Worm (Caenorhabditis elegans) whole organism, L2 larva: ENCODE measurements around the gene dhs-19.

Source experiments
- C34F6.9 ChIP-seq: fragments of 150-350 bp; optimal IDR thresholded peaks from 2 replicates; lab custom pipeline; 2014; ENCODE audit warnings: missing biosample characterization, missing genetic modification characterization
- R02D3.7 ChIP-seq: fragments of 150-350 bp; optimal IDR thresholded peaks from 2 replicates; lab custom pipeline; 2014; ENCODE audit warnings: missing biosample characterization, missing genetic modification characterization
- Y55F3AM.14 ChIP-seq: fragments of 200-800 bp; sonication (Bioruptor generic); optimal IDR thresholded peaks from 2 replicates; lab custom pipeline; 2018; ENCODE audit warnings: mild to moderate bottlenecking, missing genetic modification characterization, missing compliant biosample characterization
- ZK546.5 ChIP-seq: sonication (generic microtip); optimal IDR thresholded peaks from 2 replicates; lab custom pipeline; 2017; ENCODE audit warnings: missing biosample characterization, missing genetic modification characterization
- ama-1 ChIP-seq: fragments of 150-350 bp; optimal IDR thresholded peaks from 2 replicates; lab custom pipeline; 2018; ENCODE audit warnings: inconsistent platforms
- ceh-16 ChIP-seq: fragments of 150-350 bp; optimal IDR thresholded peaks from 2 replicates; lab custom pipeline; 2014; ENCODE audit warnings: missing biosample characterization, missing genetic modification characterization
- ceh-82 ChIP-seq: fragments of 150-350 bp; optimal IDR thresholded peaks from 2 replicates; lab custom pipeline; 2014; ENCODE audit warnings: missing biosample characterization, missing genetic modification characterization
- crh-2 ChIP-seq: sonication (generic microtip); optimal IDR thresholded peaks from 2 replicates; lab custom pipeline; 2017; ENCODE audit warnings: missing biosample characterization, missing genetic modification characterization
- egl-27 ChIP-seq: sonication (generic microtip); optimal IDR thresholded peaks from 3 replicates; lab custom pipeline; 2017; ENCODE audit warnings: missing biosample characterization, missing genetic modification reagents, missing genetic modification characterization
- elt-1 ChIP-seq: fragments of 150-350 bp; optimal IDR thresholded peaks from 2 replicates; lab custom pipeline; 2014; ENCODE audit warnings: missing biosample characterization, missing genetic modification characterization
- elt-3 ChIP-seq: sonication (generic microtip); optimal IDR thresholded peaks from 2 replicates; lab custom pipeline; 2017; ENCODE audit warnings: missing biosample characterization, missing genetic modification characterization
- fos-1 ChIP-seq: fragments of 150-350 bp; optimal IDR thresholded peaks from 2 replicates; lab custom pipeline; 2014; ENCODE audit warnings: missing biosample characterization, missing genetic modification characterization
- lin-11 ChIP-seq: fragments of 150-350 bp; sonication (generic microtip); optimal IDR thresholded peaks from 2 replicates; lab custom pipeline; 2014; ENCODE audit warnings: missing biosample characterization, missing genetic modification characterization, inconsistent platforms, mixed read lengths
- lin-13 ChIP-seq: fragments of 150-350 bp; optimal IDR thresholded peaks from 2 replicates; lab custom pipeline; 2014; ENCODE audit warnings: missing biosample characterization, missing genetic modification reagents, missing genetic modification characterization
- lin-39 ChIP-seq: fragments of 150-350 bp; optimal IDR thresholded peaks from 2 replicates; lab custom pipeline; 2014; ENCODE audit warnings: missing biosample characterization, missing genetic modification reagents, missing genetic modification characterization
- mab-5 ChIP-seq: fragments of 150-350 bp; optimal IDR thresholded peaks from 2 replicates; lab custom pipeline; 2014; ENCODE audit warnings: missing biosample characterization, missing genetic modification characterization
- mbf-1 ChIP-seq: sonication (generic microtip); optimal IDR thresholded peaks from 2 replicates; lab custom pipeline; 2017; ENCODE audit warnings: missing biosample characterization, missing genetic modification characterization
- mdl-1 ChIP-seq, 2 experiments: fragments of 150-350 bp in 1 of 2; sonication (generic microtip) in 1 of 2; optimal IDR thresholded peaks; 2 replicates each; lab custom pipeline; 2017; ENCODE audit warnings: missing biosample characterization in 2 of 2, missing genetic modification characterization in 2 of 2
- nhr-10 ChIP-seq: sonication (generic microtip); optimal IDR thresholded peaks from 2 replicates; lab custom pipeline; 2017; ENCODE audit warnings: missing biosample characterization, missing genetic modification characterization
- nhr-129 ChIP-seq: fragments of 150-350 bp; optimal IDR thresholded peaks from 2 replicates; lab custom pipeline; 2014; ENCODE audit warnings: missing biosample characterization, missing genetic modification characterization
- nhr-21 ChIP-seq: fragments of 150-350 bp; optimal IDR thresholded peaks from 2 replicates; lab custom pipeline; 2014; ENCODE audit warnings: missing biosample characterization, missing genetic modification characterization
- nhr-23 ChIP-seq: fragments of 150-350 bp; optimal IDR thresholded peaks from 2 replicates; lab custom pipeline; 2014; ENCODE audit warnings: missing biosample characterization, missing genetic modification reagents, missing genetic modification characterization
- nhr-237 ChIP-seq: fragments of 150-350 bp; optimal IDR thresholded peaks from 2 replicates; lab custom pipeline; 2014; ENCODE audit warnings: missing biosample characterization, missing genetic modification characterization
- nhr-25 ChIP-seq: fragments of 150-350 bp; sonication (generic microtip); optimal IDR thresholded peaks from 3 replicates; lab custom pipeline; 2014; ENCODE audit warnings: missing biosample characterization, missing genetic modification characterization
- nhr-6 ChIP-seq: fragments of 150-350 bp; optimal IDR thresholded peaks from 2 replicates; lab custom pipeline; 2014; ENCODE audit warnings: missing biosample characterization, missing genetic modification characterization
- nhr-77 ChIP-seq: fragments of 150-350 bp; optimal IDR thresholded peaks from 2 replicates; lab custom pipeline; 2014; ENCODE audit warnings: missing biosample characterization, missing genetic modification characterization
- peb-1 ChIP-seq: fragments of 150-350 bp; optimal IDR thresholded peaks from 2 replicates; lab custom pipeline; 2014; ENCODE audit warnings: missing biosample characterization, missing genetic modification characterization
- skn-1 ChIP-seq: sonication (generic microtip); optimal IDR thresholded peaks from 2 replicates; lab custom pipeline; 2017; ENCODE audit warnings: missing biosample characterization, missing genetic modification characterization
- sma-3 ChIP-seq: sonication (generic microtip); optimal IDR thresholded peaks from 2 replicates; lab custom pipeline; 2016; ENCODE audit warnings: missing genetic modification reagents, missing genetic modification characterization, missing compliant biosample characterization
- sma-9 ChIP-seq, 2 experiments: fragments of 150-350 bp in 1 of 2; sonication (generic microtip) in 1 of 2; optimal IDR thresholded peaks; 2 replicates each; lab custom pipeline; 2014 to 2016; ENCODE audit warnings: missing genetic modification characterization in 2 of 2, mild to moderate bottlenecking in 1 of 2, missing biosample characterization in 1 of 2, missing compliant biosample characterization in 1 of 2, missing genetic modification reagents in 1 of 2, moderate library complexity in 1 of 2
- unc-39 ChIP-seq: fragments of 150-350 bp; optimal IDR thresholded peaks from 2 replicates; lab custom pipeline; 2014; ENCODE audit warnings: missing biosample characterization, missing genetic modification characterization
- zag-1 ChIP-seq: fragments of 150-350 bp; optimal IDR thresholded peaks from 2 replicates; lab custom pipeline; 2014; ENCODE audit warnings: missing biosample characterization, missing genetic modification characterization
- ztf-1 ChIP-seq: fragments of 200-800 bp; sonication (Bioruptor generic); conservative IDR thresholded peaks from 2 replicates; pipeline ENCODE4 v1.3.6; 2022; ENCODE audit warnings: missing genetic modification characterization, missing compliant biosample characterization
- ztf-11 ChIP-seq: sonication (generic microtip); optimal IDR thresholded peaks from 2 replicates; lab custom pipeline; 2017; ENCODE audit warnings: missing biosample characterization, missing genetic modification characterization
- ztf-4 ChIP-seq: fragments of 150-350 bp; optimal IDR thresholded peaks from 2 replicates; lab custom pipeline; 2014; ENCODE audit warnings: missing biosample characterization, missing genetic modification characterization

Gene dhs-19

DNA sequence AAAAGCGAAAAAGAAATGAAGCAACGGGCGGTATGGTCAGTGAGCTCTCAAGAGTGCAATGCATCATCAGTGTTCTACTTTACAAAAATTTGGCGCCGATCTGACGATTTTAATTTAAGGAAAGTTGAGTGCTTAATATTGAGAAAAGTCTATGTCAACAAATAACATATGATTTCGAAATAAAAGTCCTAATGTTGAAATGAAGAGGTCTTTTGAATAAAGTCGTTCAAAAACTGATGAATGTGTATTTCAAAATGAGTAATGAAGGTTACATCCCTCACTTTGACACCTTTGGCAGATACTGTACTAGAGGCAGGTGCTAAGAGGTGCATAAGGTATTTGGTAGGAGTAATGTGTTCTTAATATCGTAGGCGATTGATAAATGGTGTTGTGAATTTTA is 7.2 kb upstream of the dhs-19 start:
- TF ChIP-seq ceh-16 (tag; lab: Kevin White, UChicago) (no peak), elt-1 (no peak), fos-1 (tag; lab: Kevin White, UChicago) (no peak), nhr-25 (no peak), mbf-1 (tag; lab: Kevin White, UChicago) (no peak), egl-27 (tag; lab: Kevin White, UChicago) (no peak), ztf-4 (tag; lab: Kevin White, UChicago) (no peak), nhr-237 (tag; lab: Kevin White, UChicago) (no peak), Y55F3AM.14 (GFP tag; lab: Kevin White, UChicago) (no peak), peb-1 (tag; lab: Kevin White, UChicago) (no peak), ZK546.5 (tag; lab: Kevin White, UChicago) (no peak), nhr-129 (no peak), ceh-82 (tag; lab: Kevin White, UChicago) (no peak)

- TF ChIP-seq lin-39 (tag; lab: Kevin White, UChicago) (no peak), ceh-82 (tag; lab: Kevin White, UChicago) (no peak), elt-1 (no peak), skn-1 (tag; lab: Kevin White, UChicago) (no peak), ceh-16 (tag; lab: Kevin White, UChicago) (no peak), Y55F3AM.14 (GFP tag; lab: Kevin White, UChicago) (no peak), nhr-23 (tag; lab: Kevin White, UChicago) (no peak), nhr-10 (tag; lab: Kevin White, UChicago) (no peak), nhr-25 (no peak), nhr-237 (tag; lab: Kevin White, UChicago) (no peak)
Measured at ce11 chrV:11496283-11496682, 6.0 kb upstream of the dhs-19 start, which contains the start of gene htrl-1. Gene htrl-1 (minus strand): TSS chrV:11496383.

DNA sequence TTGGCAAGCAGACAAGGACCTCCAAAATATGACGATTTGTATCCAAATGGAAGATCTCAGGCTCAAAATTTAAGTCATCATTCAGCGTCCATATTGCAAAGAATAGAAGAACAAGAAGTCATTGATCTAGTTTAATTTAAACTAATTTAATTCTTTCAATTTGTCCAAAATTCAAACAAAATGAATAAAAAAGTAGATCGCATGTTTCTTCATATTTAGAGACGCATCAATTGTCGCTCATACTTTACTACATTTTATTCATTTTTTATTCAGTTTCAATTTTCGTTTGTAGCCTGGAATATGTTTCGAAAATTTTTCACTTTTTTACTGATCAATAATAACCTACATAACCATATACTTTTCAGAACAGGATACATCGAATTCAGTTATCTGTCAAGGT is 2.2 kb upstream of the dhs-19 start, which contains the start of gene T11F9.21:
Gene T11F9.21 (plus strand): TSS at position 301 of the 400 bp plus-strand sequence.
- TF ChIP-seq nhr-25: no peak
- no peak for TF ChIP-seq lin-13 (GFP tag; lab: Kevin White, UChicago)
- TF ChIP-seq mbf-1 (tag; lab: Kevin White, UChicago): no peak
- TF ChIP-seq lin-39 (tag; lab: Kevin White, UChicago): no peak
- no peak for TF ChIP-seq sma-9 (GFP tag; optimal IDR thresholded peaks at IDR 0.05; lab: Kevin White, UChicago)
- no peak for TF ChIP-seq sma-9 (tag; optimal IDR thresholded peaks at IDR 0.05; lab: Kevin White, UChicago)
- no peak for TF ChIP-seq elt-1
- TF ChIP-seq nhr-21 (tag; lab: Kevin White, UChicago): no peak
- no peak for TF ChIP-seq unc-39 (tag; lab: Kevin White, UChicago)
- no peak for TF ChIP-seq mab-5
- TF ChIP-seq mdl-1 (tag; optimal IDR thresholded peaks at IDR 0.05; lab: Kevin White, UChicago): no peak
- TF ChIP-seq ztf-4 (tag; lab: Kevin White, UChicago): no peak
- TF ChIP-seq C34F6.9 (tag; lab: Kevin White, UChicago): no peak
- no peak for TF ChIP-seq nhr-237 (tag; lab: Kevin White, UChicago)
- TF ChIP-seq ama-1 (lab: Kevin White, UChicago): no peak

DNA sequence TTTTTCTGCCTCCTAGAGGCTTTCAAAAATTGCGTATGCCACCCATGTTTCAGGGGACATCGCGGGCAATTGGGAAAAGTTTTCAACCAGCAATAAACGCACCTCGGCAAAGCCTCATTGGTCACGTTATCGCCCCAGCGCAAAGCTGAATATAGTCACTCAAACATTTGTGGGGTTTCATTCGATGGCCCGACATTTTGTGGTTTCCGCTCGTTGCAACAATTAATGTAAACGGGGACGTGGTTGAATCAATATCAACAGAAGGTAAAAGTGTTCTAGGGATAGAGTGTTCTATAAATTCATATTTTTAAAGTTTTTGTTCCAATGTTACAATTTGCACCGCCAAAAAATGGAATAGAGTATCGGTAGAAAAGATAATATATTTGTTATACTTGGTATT is 2.0 kb downstream of the dhs-19 start:
- no peak for TF ChIP-seq nhr-10 (tag; lab: Kevin White, UChicago)
- TF ChIP-seq elt-3 (tag; lab: Kevin White, UChicago): no peak
- no peak for TF ChIP-seq ztf-11 (tag; lab: Kevin White, UChicago)
- no peak for TF ChIP-seq Y55F3AM.14 (GFP tag; lab: Kevin White, UChicago)
- no peak for TF ChIP-seq R02D3.7
- TF ChIP-seq nhr-6 (tag; lab: Kevin White, UChicago): no peak
- TF ChIP-seq nhr-23 (tag; lab: Kevin White, UChicago): no peak
- no peak for TF ChIP-seq nhr-237 (tag; lab: Kevin White, UChicago)
- no peak for TF ChIP-seq sma-3 (GFP tag; lab: Kevin White, UChicago)

DNA sequence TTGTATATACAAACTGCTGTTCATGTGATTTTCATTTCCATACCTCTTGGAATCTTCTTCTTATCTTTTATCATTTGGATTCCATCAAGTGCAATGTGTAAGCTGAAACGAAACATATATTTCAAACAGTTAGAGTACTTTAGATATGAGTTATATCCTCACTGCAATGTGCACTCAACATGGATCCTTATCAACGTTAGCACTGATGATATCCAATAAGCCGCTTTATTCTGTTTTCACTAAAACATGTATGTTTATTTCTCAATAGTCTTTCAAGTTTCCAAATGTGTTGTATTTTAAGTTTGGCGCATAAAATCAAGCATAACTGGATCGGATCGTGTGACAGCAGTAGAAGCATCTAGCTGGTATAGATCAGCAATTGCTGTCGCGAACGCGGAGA is 3.6 kb downstream of the dhs-19 start, which contains the start of gene T11F9.10:
Gene T11F9.10 (plus strand): TSS at position 301 of the 400 bp plus-strand sequence.
- no peak for TF ChIP-seq zag-1
- no peak for TF ChIP-seq nhr-77 (tag; lab: Kevin White, UChicago)
- no peak for TF ChIP-seq lin-11
- no peak for TF ChIP-seq C34F6.9 (tag; lab: Kevin White, UChicago)
- no peak for TF ChIP-seq Y55F3AM.14 (GFP tag; lab: Kevin White, UChicago)
- no peak for TF ChIP-seq ztf-1 (GFP tag; lab: Robert Waterston, UW)
- TF ChIP-seq crh-2 (tag; lab: Kevin White, UChicago): no peak
- TF ChIP-seq sma-9 (GFP tag; optimal IDR thresholded peaks at IDR 0.05; lab: Kevin White, UChicago): no peak
- TF ChIP-seq sma-9 (tag; optimal IDR thresholded peaks at IDR 0.05; lab: Kevin White, UChicago): no peak
